Fruit fly (Drosophila melanogaster): Measurements from ENCODE around the gene CG44329.
A peak's percentile ranks its signal among the peaks of the same experiment; 100 is the strongest.

DNA sequence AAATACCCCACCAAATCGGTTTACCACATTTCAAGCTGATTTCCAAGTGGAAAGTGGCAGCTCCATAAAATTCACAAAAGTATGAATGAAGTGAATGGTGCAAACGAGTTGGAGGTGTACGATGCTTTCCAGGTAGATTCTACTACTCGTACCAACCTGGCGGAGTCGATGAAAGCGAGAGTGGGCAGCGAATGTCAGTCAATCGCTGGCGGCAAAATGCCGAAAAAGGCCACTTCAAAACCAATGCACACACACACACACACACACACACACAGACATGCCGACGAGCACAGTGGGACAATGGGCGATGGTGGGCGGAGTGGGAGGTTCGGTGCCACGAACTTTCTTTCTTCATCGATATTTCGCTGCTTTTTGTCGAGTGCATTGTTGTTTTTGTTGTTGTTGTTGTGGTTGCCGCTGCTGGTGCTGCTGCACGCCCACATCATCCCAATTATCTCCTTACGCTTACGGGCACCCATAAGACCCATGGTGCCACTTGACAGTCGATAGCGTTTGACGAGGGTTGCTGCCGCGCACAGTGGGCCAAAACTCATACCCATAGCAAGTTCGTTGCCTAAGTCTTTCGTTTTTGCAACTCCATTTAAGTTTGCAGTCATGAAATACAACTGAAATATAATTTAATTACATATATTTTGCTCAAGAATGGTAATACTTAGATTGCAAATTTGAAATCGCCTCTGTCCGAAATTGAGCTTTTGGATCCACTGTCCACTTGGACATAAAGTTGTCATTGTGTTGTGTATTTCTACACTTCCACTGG is 29.3 kb downstream of the CG44329 start:
- TF ChIP-seq sage (GFP tag; optimal IDR thresholded peaks at IDR 0.05) (peak; percentile 65), rgr (GFP tag; optimal IDR thresholded peaks at IDR 0.05) (peak; percentile 68), usp (GFP tag; optimal IDR thresholded peaks at IDR 0.05) (no peak), dsf (GFP tag; optimal IDR thresholded peaks at IDR 0.05; ENCODE audit: borderline replicate concordance) (no peak), Rel (GFP tag; optimal IDR thresholded peaks at IDR 0.05) (no peak), Rel (tag; optimal IDR thresholded peaks at IDR 0.05) (no peak), psq (GFP tag; optimal IDR thresholded peaks at IDR 0.05) (peak; percentile 63), Hr78 (GFP tag; optimal IDR thresholded peaks at IDR 0.05) (no peak), h (GFP tag; optimal IDR thresholded peaks at IDR 0.05) (peak; percentile 77), brk (GFP tag; optimal IDR thresholded peaks at IDR 0.05) (no peak), jim (GFP tag; optimal IDR thresholded peaks at IDR 0.05) (no peak)

Data from whole organism, wandering third instar larva.